Fruit fly (Drosophila melanogaster) whole organism, prepupa: ENCODE measurements around the gene brn.

Experiments
- CG10631 ChIP-seq: fragments of 200-800 bp; sonication (Bioruptor generic); optimal IDR thresholded peaks from 2 replicates; lab custom pipeline; 2016; ENCODE audit warnings: missing biosample characterization, missing genetic modification characterization
- CG10669 ChIP-seq: fragments of 200-800 bp; sonication (Bioruptor generic); optimal IDR thresholded peaks from 3 replicates; lab custom pipeline; 2018; ENCODE audit warnings: missing biosample characterization, mild to moderate bottlenecking, missing genetic modification characterization, moderate library complexity
- CG11294 ChIP-seq: fragments of 200-800 bp; sonication (Bioruptor generic); IDR thresholded peaks from 2 replicates; pipeline ENCODE4 v1.3.6; 2022; ENCODE audit warnings: missing biosample characterization, missing genetic modification characterization
- CG11762 ChIP-seq: fragments of 200-800 bp; sonication (Bioruptor generic); optimal IDR thresholded peaks from 3 replicates; lab custom pipeline; 2016; ENCODE audit warnings: missing biosample characterization, missing genetic modification characterization; ENCODE audit not compliant: insufficient read depth
- CG15336 ChIP-seq: fragments of 200-800 bp; sonication (Bioruptor generic); IDR thresholded peaks from 2 replicates; pipeline ENCODE4 v1.3.6; 2022; ENCODE audit warnings: missing biosample characterization, missing genetic modification characterization
- CG3032 ChIP-seq: fragments of 200-800 bp; optimal IDR thresholded peaks from 2 replicates; lab custom pipeline; 2019; ENCODE audit warnings: missing biosample characterization, mild to moderate bottlenecking, missing genetic modification characterization, moderate library complexity
- CG31627 ChIP-seq: fragments of 200-800 bp; sonication (Bioruptor generic); optimal IDR thresholded peaks from 3 replicates; lab custom pipeline; 2016; ENCODE audit warnings: missing biosample characterization, missing genetic modification characterization
- CG32006 ChIP-seq: fragments of 200-800 bp; sonication (Bioruptor generic); optimal IDR thresholded peaks from 3 replicates; lab custom pipeline; 2017; ENCODE audit warnings: missing biosample characterization, mild to moderate bottlenecking, missing genetic modification characterization
- CG34406 ChIP-seq: fragments of 200-800 bp; sonication (Bioruptor generic); optimal IDR thresholded peaks from 3 replicates; lab custom pipeline; 2016; ENCODE audit warnings: missing biosample characterization, missing genetic modification characterization
- CG3919 ChIP-seq: fragments of 200-800 bp; sonication (Bioruptor generic); optimal IDR thresholded peaks from 3 replicates; lab custom pipeline; 2016; ENCODE audit warnings: missing biosample characterization, missing genetic modification characterization
- CG4318 ChIP-seq: fragments of 200-800 bp; sonication (Bioruptor generic); optimal IDR thresholded peaks from 3 replicates; lab custom pipeline; 2017; ENCODE audit warnings: missing biosample characterization, mild to moderate bottlenecking, missing genetic modification characterization
- CG6792 ChIP-seq: fragments of 200-800 bp; sonication (Bioruptor generic); optimal IDR thresholded peaks from 3 replicates; lab custom pipeline; 2016; ENCODE audit warnings: missing biosample characterization, missing genetic modification characterization
- CG6808 ChIP-seq: fragments of 200-800 bp; sonication (Bioruptor generic); optimal IDR thresholded peaks from 3 replicates; lab custom pipeline; 2017; ENCODE audit warnings: missing biosample characterization, missing genetic modification characterization, mild to moderate bottlenecking, moderate library complexity, missing genetic modification reagents
- CG6854 ChIP-seq: fragments of 200-800 bp; sonication (Bioruptor generic); optimal IDR thresholded peaks from 2 replicates; lab custom pipeline; 2017; ENCODE audit warnings: missing biosample characterization, mild to moderate bottlenecking, missing genetic modification characterization
- CG7368 ChIP-seq: fragments of 200-800 bp; sonication (Bioruptor generic); optimal IDR thresholded peaks from 3 replicates; lab custom pipeline; 2016; ENCODE audit warnings: missing biosample characterization, missing genetic modification characterization
- CG8119 ChIP-seq: fragments of 200-800 bp; sonication (Bioruptor generic); IDR thresholded peaks from 3 replicates; pipeline ENCODE4 v1.3.6; 2022; ENCODE audit warnings: missing biosample characterization, missing genetic modification characterization
- CG8319 ChIP-seq: fragments of 200-800 bp; sonication (Bioruptor generic); optimal IDR thresholded peaks from 3 replicates; lab custom pipeline; 2016; ENCODE audit warnings: missing biosample characterization, missing genetic modification characterization
- CG8632 ChIP-seq: fragments of 200-800 bp; sonication (Bioruptor generic); optimal IDR thresholded peaks from 3 replicates; lab custom pipeline; 2016; ENCODE audit warnings: missing biosample characterization, missing genetic modification characterization
- Eip75B ChIP-seq: fragments of 200-800 bp; sonication (Bioruptor generic); optimal IDR thresholded peaks from 3 replicates; lab custom pipeline; 2016; ENCODE audit warnings: missing biosample characterization, missing genetic modification characterization
- Eip78C ChIP-seq: fragments of 200-800 bp; sonication (Bioruptor generic); peaks from one replicate; lab custom pipeline; 2016; ENCODE audit warnings: missing biosample characterization, missing genetic modification characterization
- Ets21C ChIP-seq: fragments of 200-800 bp; sonication (Bioruptor generic); optimal IDR thresholded peaks from 3 replicates; lab custom pipeline; 2016; ENCODE audit warnings: missing biosample characterization, missing genetic modification characterization
- Gug ChIP-seq: fragments of 200-800 bp; sonication (Bioruptor generic); IDR thresholded peaks from 2 replicates; pipeline ENCODE4 v1.3.6; 2022; ENCODE audit warnings: missing biosample characterization, missing genetic modification characterization
- Hr38 ChIP-seq: sonication (Bioruptor generic); optimal IDR thresholded peaks from 2 replicates; lab custom pipeline; 2016; ENCODE audit warnings: missing biosample characterization, missing genetic modification characterization
- Hr39 ChIP-seq: fragments of 200-800 bp; sonication (Bioruptor generic); optimal IDR thresholded peaks from 2 replicates; lab custom pipeline; 2016; ENCODE audit warnings: missing biosample characterization, missing genetic modification characterization
- Hr4 ChIP-seq: fragments of 200-800 bp; sonication (Bioruptor generic); optimal IDR thresholded peaks from 3 replicates; lab custom pipeline; 2016; ENCODE audit warnings: missing biosample characterization, missing genetic modification characterization
- Met ChIP-seq: fragments of 200-800 bp; sonication (Bioruptor generic); optimal IDR thresholded peaks from 3 replicates; lab custom pipeline; 2016; ENCODE audit warnings: missing biosample characterization, missing genetic modification characterization
- OdsH ChIP-seq: fragments of 200-800 bp; sonication (Bioruptor generic); optimal IDR thresholded peaks from 3 replicates; lab custom pipeline; 2016; ENCODE audit warnings: missing biosample characterization, missing genetic modification characterization
- Smox ChIP-seq: fragments of 200-800 bp; sonication (Bioruptor generic); optimal IDR thresholded peaks from 3 replicates; lab custom pipeline; 2016; ENCODE audit warnings: missing biosample characterization, missing genetic modification characterization
- Sox102F ChIP-seq: fragments of 200-800 bp; sonication (Bioruptor generic); optimal IDR thresholded peaks from 2 replicates; lab custom pipeline; 2016; ENCODE audit warnings: missing biosample characterization, mild to moderate bottlenecking, missing genetic modification characterization
- Sox14 ChIP-seq: fragments of 200-800 bp; sonication (Bioruptor generic); optimal IDR thresholded peaks from 3 replicates; lab custom pipeline; 2016; ENCODE audit warnings: missing biosample characterization, missing genetic modification characterization
- achi ChIP-seq: fragments of 200-800 bp; sonication (Bioruptor generic); optimal IDR thresholded peaks from 3 replicates; lab custom pipeline; 2016; ENCODE audit warnings: missing biosample characterization, missing genetic modification characterization
- cyc ChIP-seq: fragments of 200-800 bp; sonication (Bioruptor generic); optimal IDR thresholded peaks from 3 replicates; lab custom pipeline; 2016; ENCODE audit warnings: missing biosample characterization, missing genetic modification characterization
- dac ChIP-seq: fragments of 200-800 bp; sonication (Bioruptor generic); optimal IDR thresholded peaks from 2 replicates; lab custom pipeline; 2017; ENCODE audit warnings: missing biosample characterization, mild to moderate bottlenecking, missing genetic modification characterization
- dsx ChIP-seq: fragments of 200-800 bp; optimal IDR thresholded peaks from 3 replicates; lab custom pipeline; 2019; ENCODE audit warnings: missing biosample characterization, mild to moderate bottlenecking, missing genetic modification characterization, moderate library complexity; ENCODE audit not compliant: poor library complexity, severe bottlenecking
- eg ChIP-seq: fragments of 200-800 bp; sonication (Bioruptor generic); IDR thresholded peaks from 3 replicates; pipeline ENCODE4 v1.3.6; 2022; ENCODE audit warnings: missing biosample characterization, missing genetic modification characterization
- fd59A ChIP-seq: fragments of 200-800 bp; sonication (Bioruptor generic); optimal IDR thresholded peaks from 2 replicates; lab custom pipeline; 2017; ENCODE audit warnings: missing biosample characterization, mild to moderate bottlenecking, missing genetic modification characterization, missing genetic modification reagents
- fd85E ChIP-seq: fragments of 200-800 bp; sonication (Bioruptor generic); optimal IDR thresholded peaks from 3 replicates; lab custom pipeline; 2016; ENCODE audit warnings: missing biosample characterization, missing genetic modification characterization
- net ChIP-seq: fragments of 200-800 bp; sonication (Bioruptor generic); optimal IDR thresholded peaks from 3 replicates; lab custom pipeline; 2016; ENCODE audit warnings: missing biosample characterization, missing genetic modification characterization
- pdm3 ChIP-seq: fragments of 200-800 bp; sonication (Bioruptor generic); optimal IDR thresholded peaks from 3 replicates; lab custom pipeline; 2016; ENCODE audit warnings: missing biosample characterization, missing genetic modification characterization
- salr ChIP-seq, 2 experiments: fragments of 200-800 bp; sonication (Bioruptor generic); optimal IDR thresholded peaks; 3 replicates each; lab custom pipeline; 2016 to 2018; ENCODE audit warnings: missing biosample characterization in 2 of 2, missing genetic modification characterization in 2 of 2, mild to moderate bottlenecking in 1 of 2
- spab ChIP-seq: fragments of 200-800 bp; sonication (Bioruptor generic); optimal IDR thresholded peaks from 2 replicates; lab custom pipeline; 2017; ENCODE audit warnings: missing biosample characterization, mild to moderate bottlenecking, missing genetic modification characterization, missing genetic modification reagents
- ss ChIP-seq, 2 experiments: fragments of 200-800 bp; sonication (Bioruptor generic); optimal IDR thresholded peaks; 2 replicates in 1 of 2; 3 replicates in 1 of 2; lab custom pipeline; 2017 to 2018; ENCODE audit warnings: mild to moderate bottlenecking in 2 of 2, missing biosample characterization in 2 of 2, missing genetic modification characterization in 2 of 2, moderate library complexity in 1 of 2
- svp ChIP-seq: fragments of 200-800 bp; sonication (Bioruptor generic); peaks from one replicate; lab custom pipeline; 2016; ENCODE audit warnings: missing biosample characterization, missing genetic modification characterization
- topi ChIP-seq: fragments of 200-800 bp; sonication (Bioruptor generic); optimal IDR thresholded peaks from 3 replicates; lab custom pipeline; 2016; ENCODE audit warnings: missing biosample characterization, missing genetic modification characterization
- vri ChIP-seq: fragments of 200-800 bp; sonication (Bioruptor generic); optimal IDR thresholded peaks from 3 replicates; lab custom pipeline; 2016; ENCODE audit warnings: missing biosample characterization, mild to moderate bottlenecking, missing genetic modification characterization

brn gene

dm6 chrX:4108114-4108439, 3.9 kb downstream of the brn start (continued):
- no peak for TF ChIP-seq vri (GFP tag; lab: Kevin White, UChicago)
- peak; percentile 55 for TF ChIP-seq Hr4
- peak; percentile 40 for TF ChIP-seq OdsH (GFP tag; lab: Kevin White, UChicago)
- TF ChIP-seq CG8319 (GFP tag; lab: Kevin White, UChicago): no peak
- no peak for TF ChIP-seq CG15336 (GFP tag; lab: Robert Waterston, UW)
- TF ChIP-seq dac: peak; percentile 13
- TF ChIP-seq fd85E (GFP tag; lab: Kevin White, UChicago): no peak
- TF ChIP-seq eg: no peak
- peak; percentile 58 for TF ChIP-seq CG6808 (GFP tag; lab: Kevin White, UChicago)
- peak in 1 of 2 experiments; percentile 32 for TF ChIP-seq salr (GFP tag; optimal IDR thresholded peaks at IDR 0.05; lab: Kevin White, UChicago)
- peak; percentile 9 for TF ChIP-seq spab (GFP tag; lab: Kevin White, UChicago)
- no peak for TF ChIP-seq Sox102F (GFP tag; lab: Kevin White, UChicago)
- peak; percentile 33 for TF ChIP-seq fd59A (GFP tag; lab: Kevin White, UChicago)
- TF ChIP-seq CG7368 (GFP tag; lab: Kevin White, UChicago): peak; percentile 26
- TF ChIP-seq CG6854 (GFP tag; lab: Kevin White, UChicago): no peak
- peak; percentile 82 for TF ChIP-seq CG32006 (GFP tag; lab: Kevin White, UChicago)
- peak; percentile 35 for TF ChIP-seq net (GFP tag; lab: Kevin White, UChicago)
- TF ChIP-seq CG10631 (GFP tag; lab: Kevin White, UChicago): peak; percentile 41
- TF ChIP-seq CG8119 (GFP tag; lab: Robert Waterston, UW): peak; percentile 34; the same call in 1 of the 3 replicates
- TF ChIP-seq CG4318 (GFP tag; lab: Kevin White, UChicago): peak; percentile 43

- TF ChIP-seq achi (GFP tag; lab: Kevin White, UChicago) (no peak), Met (GFP tag; lab: Kevin White, UChicago) (peak; percentile 11), ss (GFP tag; optimal IDR thresholded peaks at IDR 0.05; lab: Kevin White, UChicago) (peak; percentile 26 to 45), salr (GFP tag; optimal IDR thresholded peaks at IDR 0.05; lab: Kevin White, UChicago) (no peak), CG34406 (GFP tag; lab: Kevin White, UChicago) (no peak), dac (no peak), cyc (no peak), Sox14 (GFP tag; lab: Kevin White, UChicago) (peak; percentile 53), svp (peak; percentile 72), Eip78C (GFP tag; lab: Kevin White, UChicago) (peak; percentile 46), CG3032 (tag; lab: Kevin White, UChicago) (no peak), eg (no peak), CG11762 (no peak), fd85E (GFP tag; lab: Kevin White, UChicago) (no peak), CG8632 (GFP tag; lab: Kevin White, UChicago) (no peak), CG11294 (GFP tag; lab: Robert Waterston, UW) (no peak), Hr39 (GFP tag; lab: Kevin White, UChicago) (no peak), CG10631 (GFP tag; lab: Kevin White, UChicago) (no peak), dsx (GFP tag; lab: Kevin White, UChicago) (peak; percentile 32), topi (no peak), vri (GFP tag; lab: Kevin White, UChicago) (peak; percentile 38), OdsH (GFP tag; lab: Kevin White, UChicago) (no peak), Eip75B (GFP tag; lab: Kevin White, UChicago) (peak; percentile 4)
These were observed 4.6 kb downstream of the brn start for dm6 chrX:4108612-4109173.

- no peak for TF ChIP-seq CG6808 (GFP tag; lab: Kevin White, UChicago)
- peak; percentile 36 for TF ChIP-seq CG10631 (GFP tag; lab: Kevin White, UChicago)
- TF ChIP-seq topi: peak; percentile 27
- no peak for TF ChIP-seq CG6854 (GFP tag; lab: Kevin White, UChicago)
- TF ChIP-seq dsx (GFP tag; lab: Kevin White, UChicago): no peak
- TF ChIP-seq Ets21C (GFP tag; lab: Kevin White, UChicago): peak; percentile 35
- no peak for TF ChIP-seq vri (GFP tag; lab: Kevin White, UChicago)
- TF ChIP-seq Hr39 (GFP tag; lab: Kevin White, UChicago): peak; percentile 55
- no peak for TF ChIP-seq CG6792 (GFP tag; lab: Kevin White, UChicago)
- no peak for TF ChIP-seq ss (GFP tag; optimal IDR thresholded peaks at IDR 0.05; lab: Kevin White, UChicago)
- peak; percentile 40 for TF ChIP-seq pdm3
- TF ChIP-seq Hr4: no peak
- peak; percentile 36 for TF ChIP-seq CG31627 (GFP tag; lab: Kevin White, UChicago)
- TF ChIP-seq CG3919 (GFP tag; lab: Kevin White, UChicago): peak; percentile 15
- TF ChIP-seq Gug (GFP tag; lab: Robert Waterston, UW): no peak
- no peak for TF ChIP-seq CG11294 (GFP tag; lab: Robert Waterston, UW)
- no peak for TF ChIP-seq Smox (GFP tag; lab: Kevin White, UChicago)
- TF ChIP-seq CG10669 (GFP tag; lab: Kevin White, UChicago): no peak
- TF ChIP-seq Hr38: no peak
- TF ChIP-seq CG11762: no peak
- no peak for TF ChIP-seq fd85E (GFP tag; lab: Kevin White, UChicago)
These were observed 9.6 kb downstream of the brn start, which contains the start of the genes dgt4 and Nsun2 for dm6 chrX:4113698-4114216. Gene dgt4, plus strand, starts transcription at chrX:4113701. Gene Nsun2, minus strand, starts transcription at chrX:4113734.
